Fruit fly (Drosophila melanogaster) whole organism, prepupa: ENCODE results near the gene SoxN.

Experiments used
- CG10669 ChIP-seq: fragments of 200-800 bp; sonication (Bioruptor generic); optimal IDR thresholded peaks from 3 replicates; lab custom pipeline; 2018; ENCODE audit warnings: missing biosample characterization, mild to moderate bottlenecking, missing genetic modification characterization, moderate library complexity
- CG11294 ChIP-seq: fragments of 200-800 bp; sonication (Bioruptor generic); IDR thresholded peaks from 2 replicates; pipeline ENCODE4 v1.3.6; 2022; ENCODE audit warnings: missing biosample characterization, missing genetic modification characterization
- CG11762 ChIP-seq: fragments of 200-800 bp; sonication (Bioruptor generic); optimal IDR thresholded peaks from 3 replicates; lab custom pipeline; 2016; ENCODE audit warnings: missing biosample characterization, missing genetic modification characterization; ENCODE audit not compliant: insufficient read depth
- CG11902 ChIP-seq: fragments of 200-800 bp; sonication (Bioruptor generic); optimal IDR thresholded peaks from 3 replicates; lab custom pipeline; 2016; ENCODE audit warnings: missing biosample characterization, missing genetic modification characterization
- CG16779 ChIP-seq: fragments of 200-800 bp; sonication (Bioruptor generic); optimal IDR thresholded peaks from 3 replicates; lab custom pipeline; 2017; ENCODE audit warnings: missing biosample characterization, mild to moderate bottlenecking, missing genetic modification characterization
- CG3032 ChIP-seq: fragments of 200-800 bp; optimal IDR thresholded peaks from 2 replicates; lab custom pipeline; 2019; ENCODE audit warnings: missing biosample characterization, mild to moderate bottlenecking, missing genetic modification characterization, moderate library complexity
- CG31627 ChIP-seq: fragments of 200-800 bp; sonication (Bioruptor generic); optimal IDR thresholded peaks from 3 replicates; lab custom pipeline; 2016; ENCODE audit warnings: missing biosample characterization, missing genetic modification characterization
- CG32006 ChIP-seq: fragments of 200-800 bp; sonication (Bioruptor generic); optimal IDR thresholded peaks from 3 replicates; lab custom pipeline; 2017; ENCODE audit warnings: missing biosample characterization, mild to moderate bottlenecking, missing genetic modification characterization
- CG34406 ChIP-seq: fragments of 200-800 bp; sonication (Bioruptor generic); optimal IDR thresholded peaks from 3 replicates; lab custom pipeline; 2016; ENCODE audit warnings: missing biosample characterization, missing genetic modification characterization
- CG3919 ChIP-seq: fragments of 200-800 bp; sonication (Bioruptor generic); optimal IDR thresholded peaks from 3 replicates; lab custom pipeline; 2016; ENCODE audit warnings: missing biosample characterization, missing genetic modification characterization
- CG4318 ChIP-seq: fragments of 200-800 bp; sonication (Bioruptor generic); optimal IDR thresholded peaks from 3 replicates; lab custom pipeline; 2017; ENCODE audit warnings: missing biosample characterization, mild to moderate bottlenecking, missing genetic modification characterization
- CG6792 ChIP-seq: fragments of 200-800 bp; sonication (Bioruptor generic); optimal IDR thresholded peaks from 3 replicates; lab custom pipeline; 2016; ENCODE audit warnings: missing biosample characterization, missing genetic modification characterization
- CG6808 ChIP-seq: fragments of 200-800 bp; sonication (Bioruptor generic); optimal IDR thresholded peaks from 3 replicates; lab custom pipeline; 2017; ENCODE audit warnings: missing biosample characterization, missing genetic modification characterization, mild to moderate bottlenecking, moderate library complexity, missing genetic modification reagents
- CG8319 ChIP-seq: fragments of 200-800 bp; sonication (Bioruptor generic); optimal IDR thresholded peaks from 3 replicates; lab custom pipeline; 2016; ENCODE audit warnings: missing biosample characterization, missing genetic modification characterization
- CG8632 ChIP-seq: fragments of 200-800 bp; sonication (Bioruptor generic); optimal IDR thresholded peaks from 3 replicates; lab custom pipeline; 2016; ENCODE audit warnings: missing biosample characterization, missing genetic modification characterization
- CG9139 ChIP-seq: fragments of 200-800 bp; sonication (Bioruptor generic); optimal IDR thresholded peaks from 3 replicates; lab custom pipeline; 2017; ENCODE audit warnings: missing biosample characterization, mild to moderate bottlenecking, missing genetic modification characterization
- Eip75B ChIP-seq: fragments of 200-800 bp; sonication (Bioruptor generic); optimal IDR thresholded peaks from 3 replicates; lab custom pipeline; 2016; ENCODE audit warnings: missing biosample characterization, missing genetic modification characterization
- Eip78C ChIP-seq: fragments of 200-800 bp; sonication (Bioruptor generic); peaks from one replicate; lab custom pipeline; 2016; ENCODE audit warnings: missing biosample characterization, missing genetic modification characterization
- Eip93F ChIP-seq: fragments of 200-800 bp; sonication (Bioruptor generic); optimal IDR thresholded peaks from 2 replicates; lab custom pipeline; 2016; ENCODE audit warnings: missing biosample characterization, mild to moderate bottlenecking, missing genetic modification characterization
- Ets96B ChIP-seq: fragments of 200-800 bp; optimal IDR thresholded peaks from 2 replicates; lab custom pipeline; 2019; ENCODE audit warnings: missing biosample characterization, mild to moderate bottlenecking, missing genetic modification characterization, moderate library complexity
- Hr38 ChIP-seq: sonication (Bioruptor generic); optimal IDR thresholded peaks from 2 replicates; lab custom pipeline; 2016; ENCODE audit warnings: missing biosample characterization, missing genetic modification characterization
- Hr39 ChIP-seq: fragments of 200-800 bp; sonication (Bioruptor generic); optimal IDR thresholded peaks from 2 replicates; lab custom pipeline; 2016; ENCODE audit warnings: missing biosample characterization, missing genetic modification characterization
- Lpt ChIP-seq: fragments of 200-800 bp; sonication (Bioruptor generic); optimal IDR thresholded peaks from 3 replicates; lab custom pipeline; 2016; ENCODE audit warnings: missing biosample characterization, missing genetic modification characterization
- Met ChIP-seq: fragments of 200-800 bp; sonication (Bioruptor generic); optimal IDR thresholded peaks from 3 replicates; lab custom pipeline; 2016; ENCODE audit warnings: missing biosample characterization, missing genetic modification characterization
- OdsH ChIP-seq: fragments of 200-800 bp; sonication (Bioruptor generic); optimal IDR thresholded peaks from 3 replicates; lab custom pipeline; 2016; ENCODE audit warnings: missing biosample characterization, missing genetic modification characterization
- Smox ChIP-seq: fragments of 200-800 bp; sonication (Bioruptor generic); optimal IDR thresholded peaks from 3 replicates; lab custom pipeline; 2016; ENCODE audit warnings: missing biosample characterization, missing genetic modification characterization
- Sox102F ChIP-seq: fragments of 200-800 bp; sonication (Bioruptor generic); optimal IDR thresholded peaks from 2 replicates; lab custom pipeline; 2016; ENCODE audit warnings: missing biosample characterization, mild to moderate bottlenecking, missing genetic modification characterization
- Sox14 ChIP-seq: fragments of 200-800 bp; sonication (Bioruptor generic); optimal IDR thresholded peaks from 3 replicates; lab custom pipeline; 2016; ENCODE audit warnings: missing biosample characterization, missing genetic modification characterization
- achi ChIP-seq: fragments of 200-800 bp; sonication (Bioruptor generic); optimal IDR thresholded peaks from 3 replicates; lab custom pipeline; 2016; ENCODE audit warnings: missing biosample characterization, missing genetic modification characterization
- acj6 ChIP-seq: fragments of 200-800 bp; sonication (Bioruptor generic); optimal IDR thresholded peaks from 3 replicates; lab custom pipeline; 2016; ENCODE audit warnings: missing biosample characterization, missing genetic modification characterization
- cyc ChIP-seq: fragments of 200-800 bp; sonication (Bioruptor generic); optimal IDR thresholded peaks from 3 replicates; lab custom pipeline; 2016; ENCODE audit warnings: missing biosample characterization, missing genetic modification characterization
- dsx ChIP-seq: fragments of 200-800 bp; optimal IDR thresholded peaks from 3 replicates; lab custom pipeline; 2019; ENCODE audit warnings: missing biosample characterization, mild to moderate bottlenecking, missing genetic modification characterization, moderate library complexity; ENCODE audit not compliant: poor library complexity, severe bottlenecking
- esn ChIP-seq: fragments of 200-800 bp; sonication (Bioruptor generic); optimal IDR thresholded peaks from 2 replicates; lab custom pipeline; 2016; ENCODE audit warnings: missing biosample characterization, mild to moderate bottlenecking, missing genetic modification characterization, moderate library complexity
- fd85E ChIP-seq: fragments of 200-800 bp; sonication (Bioruptor generic); optimal IDR thresholded peaks from 3 replicates; lab custom pipeline; 2016; ENCODE audit warnings: missing biosample characterization, missing genetic modification characterization
- fkh ChIP-seq: fragments of 200-800 bp; sonication (Bioruptor generic); optimal IDR thresholded peaks from 3 replicates; lab custom pipeline; 2017; ENCODE audit warnings: missing biosample characterization, mild to moderate bottlenecking, missing genetic modification characterization, moderate library complexity
- lz ChIP-seq: fragments of 200-800 bp; sonication (Bioruptor generic); optimal IDR thresholded peaks from 3 replicates; lab custom pipeline; 2016; ENCODE audit warnings: missing biosample characterization, missing genetic modification characterization
- net ChIP-seq: fragments of 200-800 bp; sonication (Bioruptor generic); optimal IDR thresholded peaks from 3 replicates; lab custom pipeline; 2016; ENCODE audit warnings: missing biosample characterization, missing genetic modification characterization
- pdm3 ChIP-seq: fragments of 200-800 bp; sonication (Bioruptor generic); optimal IDR thresholded peaks from 3 replicates; lab custom pipeline; 2016; ENCODE audit warnings: missing biosample characterization, missing genetic modification characterization
- salr ChIP-seq, 2 experiments: fragments of 200-800 bp; sonication (Bioruptor generic); optimal IDR thresholded peaks; 3 replicates each; lab custom pipeline; 2016 to 2018; ENCODE audit warnings: missing biosample characterization in 2 of 2, missing genetic modification characterization in 2 of 2, mild to moderate bottlenecking in 1 of 2
- spab ChIP-seq: fragments of 200-800 bp; sonication (Bioruptor generic); optimal IDR thresholded peaks from 2 replicates; lab custom pipeline; 2017; ENCODE audit warnings: missing biosample characterization, mild to moderate bottlenecking, missing genetic modification characterization, missing genetic modification reagents
- ss ChIP-seq, 2 experiments: fragments of 200-800 bp; sonication (Bioruptor generic); optimal IDR thresholded peaks; 2 replicates in 1 of 2; 3 replicates in 1 of 2; lab custom pipeline; 2017 to 2018; ENCODE audit warnings: mild to moderate bottlenecking in 2 of 2, missing biosample characterization in 2 of 2, missing genetic modification characterization in 2 of 2, moderate library complexity in 1 of 2
- svp ChIP-seq: fragments of 200-800 bp; sonication (Bioruptor generic); peaks from one replicate; lab custom pipeline; 2016; ENCODE audit warnings: missing biosample characterization, missing genetic modification characterization
- topi ChIP-seq: fragments of 200-800 bp; sonication (Bioruptor generic); optimal IDR thresholded peaks from 3 replicates; lab custom pipeline; 2016; ENCODE audit warnings: missing biosample characterization, missing genetic modification characterization
- vri ChIP-seq: fragments of 200-800 bp; sonication (Bioruptor generic); optimal IDR thresholded peaks from 3 replicates; lab custom pipeline; 2016; ENCODE audit warnings: missing biosample characterization, mild to moderate bottlenecking, missing genetic modification characterization

SoxN gene

dm6 chr2L:8849170-8849569 lies 23.7 kb downstream of the SoxN start:
- TF ChIP-seq CG4318 = no peak
- TF ChIP-seq pdm3 (GFP tag; lab: Kevin White, UChicago) = no peak
- TF ChIP-seq CG16779 (tag; lab: Kevin White, UChicago) = no peak
- no peak for TF ChIP-seq fd85E (GFP tag; lab: Kevin White, UChicago)
- TF ChIP-seq Eip75B (GFP tag; lab: Kevin White, UChicago) = no peak
- TF ChIP-seq OdsH (GFP tag; lab: Kevin White, UChicago) = no peak
- no peak for TF ChIP-seq Hr39 (GFP tag; lab: Kevin White, UChicago)
- no peak for TF ChIP-seq Ets96B (tag; lab: Kevin White, UChicago)
- no peak for TF ChIP-seq Eip93F
- TF ChIP-seq CG10669 (GFP tag; lab: Kevin White, UChicago) = no peak
- no peak for TF ChIP-seq CG31627 (GFP tag; lab: Kevin White, UChicago)
- TF ChIP-seq Met (GFP tag; lab: Kevin White, UChicago) = no peak
- no peak for TF ChIP-seq CG3919
- TF ChIP-seq CG9139 (GFP tag; lab: Kevin White, UChicago) = no peak
- no peak for TF ChIP-seq cyc (GFP tag; lab: Kevin White, UChicago)
- TF ChIP-seq, all 60 proteins: peak for 0

dm6 chr2L:8851061-8851460 lies 25.6 kb downstream of the SoxN start:
- TF ChIP-seq Ets96B (tag; lab: Kevin White, UChicago) = no peak

dm6 chr2L:8852235-8852634 lies 26.8 kb downstream of the SoxN start:
- TF ChIP-seq fkh (GFP tag; lab: Kevin White, UChicago) (peak; percentile 99), svp (GFP tag; lab: Kevin White, UChicago) (no peak), Eip78C (GFP tag; lab: Kevin White, UChicago) (peak; percentile 29)

dm6 chr2L:8855482-8855881 lies 30.0 kb downstream of the SoxN start:
- no peak for TF ChIP-seq CG11294 (GFP tag; lab: Robert Waterston, UW)
- no peak for TF ChIP-seq pdm3 (GFP tag; lab: Kevin White, UChicago)
- no peak for TF ChIP-seq vri (GFP tag; lab: Kevin White, UChicago)
- TF ChIP-seq Ets96B (tag; lab: Kevin White, UChicago) = peak; percentile 73
- TF ChIP-seq CG34406 (GFP tag; lab: Kevin White, UChicago) = no peak
- TF ChIP-seq esn = peak; percentile 19
- no peak for TF ChIP-seq Hr38 (GFP tag; lab: Kevin White, UChicago)
- TF ChIP-seq CG8632 = no peak
- peak; percentile 30 for TF ChIP-seq Hr39 (GFP tag; lab: Kevin White, UChicago)
- TF ChIP-seq Eip75B (GFP tag; lab: Kevin White, UChicago) = peak; percentile 52
- TF ChIP-seq achi (GFP tag; lab: Kevin White, UChicago) = peak; percentile 13
- peak; percentile 49 to 70 for TF ChIP-seq ss (GFP tag; optimal IDR thresholded peaks at IDR 0.05; lab: Kevin White, UChicago)
- TF ChIP-seq svp (GFP tag; lab: Kevin White, UChicago) = peak; percentile 86
- peak; percentile 45 for TF ChIP-seq cyc (GFP tag; lab: Kevin White, UChicago)
- no peak for TF ChIP-seq CG11762 (GFP tag; lab: Kevin White, UChicago)
- TF ChIP-seq CG9139 (GFP tag; lab: Kevin White, UChicago) = peak; percentile 6
- peak; percentile 25 for TF ChIP-seq Sox102F (GFP tag; lab: Kevin White, UChicago)
- peak; percentile 52 for TF ChIP-seq spab
- TF ChIP-seq lz (GFP tag; lab: Kevin White, UChicago) = peak; percentile 28
- peak; percentile 60 for TF ChIP-seq CG6808 (GFP tag; lab: Kevin White, UChicago)
- peak in 1 of 2 experiments; percentile 21 for TF ChIP-seq salr (GFP tag; optimal IDR thresholded peaks at IDR 0.05; lab: Kevin White, UChicago)
- peak; percentile 62 for TF ChIP-seq CG10669 (GFP tag; lab: Kevin White, UChicago)
- peak; percentile 63 for TF ChIP-seq CG3919
- TF ChIP-seq CG6792 (GFP tag; lab: Kevin White, UChicago) = no peak
- TF ChIP-seq CG3032 = peak; percentile 69
- TF ChIP-seq dsx (GFP tag; lab: Kevin White, UChicago) = peak; percentile 61
- TF ChIP-seq Met (GFP tag; lab: Kevin White, UChicago) = peak; percentile 68
- TF ChIP-seq CG8319 (GFP tag; lab: Kevin White, UChicago) = no peak
- TF ChIP-seq topi (GFP tag; lab: Kevin White, UChicago) = peak; percentile 65
- peak; percentile 89 for TF ChIP-seq Eip78C (GFP tag; lab: Kevin White, UChicago)
- no peak for TF ChIP-seq Lpt (GFP tag; lab: Kevin White, UChicago)
- peak; percentile 19 for TF ChIP-seq Smox (GFP tag; lab: Kevin White, UChicago)
- TF ChIP-seq CG11902 = peak; percentile 12
- peak; percentile 25 for TF ChIP-seq acj6 (GFP tag; lab: Kevin White, UChicago)
- TF ChIP-seq fkh (GFP tag; lab: Kevin White, UChicago) = no peak
- peak; percentile 56 for TF ChIP-seq Sox14
- TF ChIP-seq net = peak; percentile 47
- no peak for TF ChIP-seq CG32006 (GFP tag; lab: Kevin White, UChicago)
